Fruit fly (Drosophila melanogaster) whole organism, embryonic: ENCODE measurements around the gene asp.
A peak's percentile ranks its signal among the peaks of the same experiment; 100 is the strongest.

Experiments
- BEAF-32 ChIP-seq: fragments of 200-800 bp; sonication (Bioruptor generic); optimal IDR thresholded peaks from 3 replicates; lab custom pipeline; 2017; ENCODE audit warnings: missing biosample characterization, missing genetic modification characterization, mild to moderate bottlenecking, moderate library complexity, missing genetic modification reagents
- Bgb ChIP-seq: fragments of 200-800 bp; sonication (Bioruptor generic); IDR thresholded peaks from 2 replicates; pipeline ENCODE4 v1.3.6; 2022; ENCODE audit warnings: missing biosample characterization, missing genetic modification characterization; ENCODE audit not compliant: partially characterized antibody
- CG11504 ChIP-seq: fragments of 200-800 bp; sonication (Bioruptor generic); optimal IDR thresholded peaks from 3 replicates; lab custom pipeline; 2019; ENCODE audit warnings: missing biosample characterization, mild to moderate bottlenecking, missing genetic modification characterization, moderate library complexity
- CG17612 ChIP-seq: fragments of 200-800 bp; sonication (Bioruptor generic); IDR thresholded peaks from 2 replicates; pipeline ENCODE4 v1.3.6; 2022; ENCODE audit warnings: missing biosample characterization, missing genetic modification characterization
- CG2116 ChIP-seq: fragments of 200-800 bp; sonication (Bioruptor generic); optimal IDR thresholded peaks from 3 replicates; lab custom pipeline; 2018; ENCODE audit warnings: missing biosample characterization, mild to moderate bottlenecking, missing genetic modification characterization
- CG2889 ChIP-seq: fragments of 200-800 bp; sonication (Bioruptor generic); IDR thresholded peaks from 3 replicates; pipeline ENCODE4 v1.3.6; 2022; ENCODE audit warnings: missing biosample characterization, missing genetic modification characterization
- CG30020 ChIP-seq: fragments of 200-800 bp; optimal IDR thresholded peaks from 2 replicates; lab custom pipeline; 2019; ENCODE audit warnings: missing biosample characterization, mild to moderate bottlenecking, missing genetic modification characterization, moderate library complexity
- CG3726 ChIP-seq: fragments of 200-800 bp; sonication (Bioruptor generic); IDR thresholded peaks from 3 replicates; pipeline ENCODE4, ENCODE4 v1.3.6; 2022; ENCODE audit warnings: missing biosample characterization, missing genetic modification characterization
- CG42726 ChIP-seq: fragments of 200-800 bp; sonication (Bioruptor generic); IDR thresholded peaks from 2 replicates; pipeline ENCODE4 v1.3.6; 2022; ENCODE audit warnings: missing biosample characterization, missing genetic modification characterization; ENCODE audit not compliant: partially characterized antibody
- CG4617 ChIP-seq: fragments of 200-800 bp; sonication (Bioruptor generic); optimal IDR thresholded peaks from 3 replicates; lab custom pipeline; 2016; ENCODE audit warnings: missing biosample characterization, missing genetic modification characterization, borderline replicate concordance
- CG9797 ChIP-seq: fragments of 200-800 bp; sonication (Bioruptor generic); optimal IDR thresholded peaks from 3 replicates; lab custom pipeline; 2018; ENCODE audit warnings: missing biosample characterization, mild to moderate bottlenecking, missing genetic modification characterization
- CTCF ChIP-seq: fragments of 200-800 bp; sonication (Bioruptor generic); optimal IDR thresholded peaks from 2 replicates; lab custom pipeline; 2017; ENCODE audit warnings: missing biosample characterization, mild to moderate bottlenecking, missing genetic modification characterization, moderate library complexity
- CrebB ChIP-seq: fragments of 200-800 bp; sonication (Bioruptor generic); optimal IDR thresholded peaks from 3 replicates; lab custom pipeline; 2018; ENCODE audit warnings: missing biosample characterization, mild to moderate bottlenecking, missing genetic modification characterization
- Dp ChIP-seq: fragments of 200-800 bp; sonication (Bioruptor generic); optimal IDR thresholded peaks from 2 replicates; lab custom pipeline; 2018; ENCODE audit warnings: missing biosample characterization, mild to moderate bottlenecking, missing genetic modification characterization, moderate library complexity
- Dref ChIP-seq: fragments of 200-800 bp; sonication (Bioruptor generic); IDR thresholded peaks from 2 replicates; pipeline ENCODE4 v1.3.6; 2022; ENCODE audit warnings: missing biosample characterization, missing genetic modification characterization
- Hr51 ChIP-seq, 2 experiments: fragments of 200-800 bp; sonication (Bioruptor generic); optimal IDR thresholded peaks; 2 replicates in 1 of 2; 3 replicates in 1 of 2; lab custom pipeline; 2016 to 2018; ENCODE audit warnings: missing biosample characterization in 2 of 2, missing genetic modification characterization in 2 of 2, mild to moderate bottlenecking in 1 of 2, moderate library complexity in 1 of 2
- Hsf ChIP-seq: fragments of 200-800 bp; sonication (Bioruptor generic); optimal IDR thresholded peaks from 3 replicates; lab custom pipeline; 2016; ENCODE audit warnings: missing biosample characterization, missing genetic modification characterization
- Jarid2 ChIP-seq: fragments of 200-800 bp; sonication (Bioruptor generic); optimal IDR thresholded peaks from 3 replicates; lab custom pipeline; 2017; ENCODE audit warnings: mild to moderate bottlenecking, missing biosample characterization, missing genetic modification reagents, missing genetic modification characterization
- MESR4 ChIP-seq: fragments of 200-800 bp; sonication (Bioruptor generic); optimal IDR thresholded peaks from 2 replicates; lab custom pipeline; 2018; ENCODE audit warnings: missing biosample characterization, mild to moderate bottlenecking, missing genetic modification characterization, moderate library complexity
- Med ChIP-seq: fragments of 200-800 bp; sonication (Bioruptor generic); peaks from one replicate; lab custom pipeline; 2016; ENCODE audit warnings: missing biosample characterization, missing genetic modification characterization, mild to moderate bottlenecking, inconsistent platforms, moderate library complexity
- Myb ChIP-seq: fragments of 200-800 bp; sonication (Bioruptor generic); optimal IDR thresholded peaks from 2 replicates; lab custom pipeline; 2016; ENCODE audit warnings: missing biosample characterization, missing genetic modification characterization
- Nf-YA ChIP-seq: fragments of 200-800 bp; sonication (Bioruptor generic); IDR thresholded peaks from 2 replicates; pipeline ENCODE4 v1.3.6; 2022; ENCODE audit warnings: missing biosample characterization, missing genetic modification characterization
- Nf-YB ChIP-seq: fragments of 200-800 bp; sonication (Bioruptor generic); optimal IDR thresholded peaks from 3 replicates; lab custom pipeline; 2019; ENCODE audit warnings: missing biosample characterization, mild to moderate bottlenecking, missing genetic modification characterization, moderate library complexity
- Opbp ChIP-seq: fragments of 200-800 bp; sonication (Bioruptor generic); IDR thresholded peaks from 3 replicates; pipeline ENCODE4 v1.3.6; 2022; ENCODE audit warnings: missing biosample characterization, missing genetic modification characterization; ENCODE audit not compliant: partially characterized antibody
- Ptx1 ChIP-seq: fragments of 200-800 bp; sonication (Bioruptor generic); IDR thresholded peaks from 2 replicates; pipeline ENCODE4 v1.3.6; 2022; ENCODE audit warnings: missing biosample characterization, missing genetic modification characterization
- Rfx ChIP-seq: fragments of 200-800 bp; sonication (Bioruptor generic); IDR thresholded peaks from 2 replicates; pipeline ENCODE4 v1.3.6; 2022; ENCODE audit warnings: missing biosample characterization, missing genetic modification characterization
- bbx ChIP-seq: fragments of 200-800 bp; sonication (Bioruptor generic); IDR thresholded peaks from 2 replicates; pipeline ENCODE4 v1.3.6; 2022; ENCODE audit warnings: missing biosample characterization, missing genetic modification characterization; ENCODE audit not compliant: partially characterized antibody
- btn ChIP-seq: fragments of 200-800 bp; sonication (Bioruptor generic); optimal IDR thresholded peaks from 2 replicates; lab custom pipeline; 2016; ENCODE audit warnings: missing biosample characterization, missing genetic modification characterization
- cad ChIP-seq: fragments of >200 bp; optimal IDR thresholded peaks from 2 replicates; lab custom pipeline; 2017; ENCODE audit warnings: missing biosample characterization, missing genetic modification characterization
- cwo ChIP-seq: fragments of 200-800 bp; sonication (Bioruptor generic); optimal IDR thresholded peaks from 3 replicates; lab custom pipeline; 2017; ENCODE audit warnings: missing biosample characterization, missing genetic modification characterization, mild to moderate bottlenecking, moderate library complexity, missing genetic modification reagents
- dimm ChIP-seq: fragments of 200-800 bp; sonication (Bioruptor generic); IDR thresholded peaks from 2 replicates; pipeline ENCODE4 v1.3.6; 2022; ENCODE audit warnings: missing biosample characterization, missing genetic modification characterization
- dysf ChIP-seq: fragments of 200-800 bp; sonication (Bioruptor generic); IDR thresholded peaks from 3 replicates; pipeline ENCODE4 v1.3.6; 2022; ENCODE audit warnings: missing biosample characterization, missing genetic modification characterization
- en ChIP-seq: fragments of 200-800 bp; sonication (Bioruptor generic); optimal IDR thresholded peaks from 2 replicates; lab custom pipeline; 2016; ENCODE audit warnings: missing biosample characterization, missing genetic modification characterization
- eve ChIP-seq, 2 experiments: fragments of >200 bp; optimal IDR thresholded peaks; 2 replicates each; lab custom pipeline; 2017; ENCODE audit warnings: missing biosample characterization in 2 of 2, missing genetic modification characterization in 2 of 2
- ewg ChIP-seq: fragments of 200-800 bp; sonication (Bioruptor generic); optimal IDR thresholded peaks from 3 replicates; lab custom pipeline; 2017; ENCODE audit warnings: mild to moderate bottlenecking, missing biosample characterization, missing genetic modification reagents, missing genetic modification characterization
- hbn ChIP-seq: fragments of 200-800 bp; sonication (Bioruptor generic); IDR thresholded peaks from 2 replicates; pipeline ENCODE4 v1.3.6; 2022; ENCODE audit warnings: missing biosample characterization, missing genetic modification characterization; ENCODE audit not compliant: partially characterized antibody
- mirr ChIP-seq: fragments of 200-800 bp; sonication (Bioruptor generic); optimal IDR thresholded peaks from 3 replicates; lab custom pipeline; 2018; ENCODE audit warnings: missing biosample characterization, mild to moderate bottlenecking, missing genetic modification characterization
- mld ChIP-seq: fragments of 200-800 bp; sonication (Bioruptor generic); IDR thresholded peaks from 3 replicates; pipeline ENCODE4 v1.3.6; 2022; ENCODE audit warnings: missing biosample characterization, missing genetic modification characterization; ENCODE audit not compliant: partially characterized antibody
- nerfin-2 ChIP-seq: fragments of 200-800 bp; sonication (Bioruptor generic); IDR thresholded peaks from 2 replicates; pipeline ENCODE4 v1.3.6; 2022; ENCODE audit warnings: missing biosample characterization, missing genetic modification characterization; ENCODE audit not compliant: partially characterized antibody
- nmo ChIP-seq: fragments of 200-800 bp; sonication (Bioruptor generic); optimal IDR thresholded peaks from 2 replicates; lab custom pipeline; 2018; ENCODE audit warnings: missing biosample characterization, mild to moderate bottlenecking, missing genetic modification characterization, moderate library complexity
- nom ChIP-seq: fragments of 200-800 bp; sonication (Bioruptor generic); optimal IDR thresholded peaks from 2 replicates; lab custom pipeline; 2017; ENCODE audit warnings: missing biosample characterization, missing genetic modification characterization, mild to moderate bottlenecking, moderate library complexity, missing genetic modification reagents
- otp ChIP-seq: fragments of 200-800 bp; sonication (Bioruptor generic); IDR thresholded peaks from 3 replicates; pipeline ENCODE4, ENCODE4 v1.3.6; 2022; ENCODE audit warnings: missing biosample characterization, missing genetic modification characterization
- pzg ChIP-seq: fragments of 200-800 bp; sonication (Bioruptor generic); optimal IDR thresholded peaks from 3 replicates; lab custom pipeline; 2018; ENCODE audit warnings: missing biosample characterization, mild to moderate bottlenecking, missing genetic modification characterization, moderate library complexity
- sna ChIP-seq: fragments of 200-800 bp; sonication (Bioruptor generic); IDR thresholded peaks from 2 replicates; pipeline ENCODE4 v1.3.6; 2022; ENCODE audit warnings: missing biosample characterization, missing genetic modification characterization; ENCODE audit not compliant: partially characterized antibody
- tna ChIP-seq: fragments of 200-800 bp; sonication (Bioruptor generic); IDR thresholded peaks from 2 replicates; pipeline ENCODE4 v1.3.6; 2022; ENCODE audit warnings: missing biosample characterization, missing genetic modification characterization; ENCODE audit not compliant: partially characterized antibody
- trem ChIP-seq: fragments of 200-800 bp; optimal IDR thresholded peaks from 3 replicates; lab custom pipeline; 2019; ENCODE audit warnings: missing biosample characterization, mild to moderate bottlenecking, missing genetic modification characterization, moderate library complexity

asp gene

dm6 chr3R:24717289-24717688 is 36.4 kb upstream of the asp start, which contains the start of gene Polr2L (continued):
- TF ChIP-seq CG4617 (GFP tag; lab: Kevin White, UChicago) (peak; percentile 29), CG2116 (peak; percentile 50), cwo (GFP tag; lab: Kevin White, UChicago) (no peak), Myb (peak; percentile 93), CG2889 (GFP tag; lab: Robert Waterston, UW) (no peak), en (no peak), BEAF-32 (GFP tag; lab: Kevin White, UChicago) (peak; percentile 54), pzg (GFP tag; lab: Kevin White, UChicago) (peak; percentile 48), CG3726 (GFP tag; lab: Robert Waterston, UW) (no peak), CG17612 (GFP tag; lab: Robert Waterston, UW) (no peak), Med (GFP tag; lab: Kevin White, UChicago) (no peak), Hr51 (GFP tag; optimal IDR thresholded peaks at IDR 0.05; lab: Kevin White, UChicago) (no peak), Dref (GFP tag; lab: Robert Waterston, UW) (peak; percentile 63), trem (tag; lab: Kevin White, UChicago) (peak; percentile 28), dysf (GFP tag; lab: Robert Waterston, UW) (no peak), Hsf (GFP tag; lab: Kevin White, UChicago) (no peak), CG9797 (peak; percentile 53), CG30020 (tag; lab: Kevin White, UChicago) (no peak), CG11504 (tag; lab: Kevin White, UChicago) (peak; percentile 44), MESR4 (GFP tag; lab: Kevin White, UChicago) (peak; percentile 48), CG42726 (no peak)

dm6 chr3R:24719314-24720290 is 34.0 kb upstream of the asp start, which contains the start of the genes CG13630 and tok:
Gene CG13630 (minus strand): TSS chr3R:24719364.
Gene tok (plus strand): TSS chr3R:24719697.
- TF ChIP-seq CG42726 (0 out of 2 replicates have a peak, but pooled peaks have one; percentile 42), Ptx1 (GFP tag; lab: Robert Waterston, UW) (no peak), otp (GFP tag; lab: Robert Waterston, UW) (no peak), dimm (GFP tag; lab: Robert Waterston, UW) (no peak), hbn (GFP tag; lab: Robert Waterston, UW) (peak; percentile 67), Hsf (GFP tag; lab: Kevin White, UChicago) (no peak), nerfin-2 (GFP tag; lab: Robert Waterston, UW) (peak; percentile 46; the same call in 1 of the 2 replicates), Dp (peak; percentile 85), bbx (GFP tag; lab: Robert Waterston, UW) (peak; percentile 80), eve (GFP tag; optimal IDR thresholded peaks at IDR 0.05; lab: Kevin White, UChicago) (no peak), nmo (GFP tag; lab: Kevin White, UChicago) (peak; percentile 28), ewg (GFP tag; lab: Kevin White, UChicago) (peak; percentile 35), Myb (peak; percentile 97), tna (GFP tag; lab: Robert Waterston, UW) (peak; percentile 71), Opbp (GFP tag; lab: Robert Waterston, UW) (peak; percentile 80), nom (GFP tag; lab: Kevin White, UChicago) (peak; percentile 50), sna (GFP tag; lab: Robert Waterston, UW) (peak; percentile 48), Bgb (GFP tag; lab: Robert Waterston, UW) (peak; percentile 83), mirr (no peak), Rfx (peak; percentile 35; the same call in 1 of the 2 replicates), Nf-YA (GFP tag; lab: Robert Waterston, UW) (no peak), Med (GFP tag; lab: Kevin White, UChicago) (no peak), cad (GFP tag; lab: Kevin White, UChicago) (no peak), CrebB (tag; lab: Kevin White, UChicago) (no peak), Jarid2 (GFP tag; lab: Kevin White, UChicago) (peak; percentile 56), mld (GFP tag; lab: Robert Waterston, UW) (0 out of 3 replicates have a peak, but pooled peaks have one; percentile 61), Nf-YB (no peak), btn (no peak), CTCF (GFP tag; lab: Kevin White, UChicago) (no peak)
